Fruit fly (Drosophila melanogaster): Measurements from ENCODE around the gene CG9853.

CG9853 gene

dm6 chr3R:4394654-4395581 is 6.9 kb downstream of the CG9853 start (continued):
- TF ChIP-seq CG2712 (tag; optimal IDR thresholded peaks at IDR 0.05) = peak; percentile 87
- TF ChIP-seq tio (GFP tag; optimal IDR thresholded peaks at IDR 0.05) = peak; percentile 63
- peak in 1 of 2 experiments; percentile 49 for TF ChIP-seq crp (GFP tag; optimal IDR thresholded peaks at IDR 0.05)
- TF ChIP-seq CG17186 (GFP tag; optimal IDR thresholded peaks at IDR 0.05) = peak; percentile 30
- no peak for TF ChIP-seq D (optimal IDR thresholded peaks at IDR 0.05)
- peak; percentile 76 for TF ChIP-seq D (GFP tag; optimal IDR thresholded peaks at IDR 0.05)
- TF ChIP-seq YL-1 (GFP tag; optimal IDR thresholded peaks at IDR 0.05) = no peak
- peak; percentile 66 for TF ChIP-seq Hand (GFP tag; optimal IDR thresholded peaks at IDR 0.05)
- no peak for TF ChIP-seq pros (GFP tag; optimal IDR thresholded peaks at IDR 0.05)
- peak; percentile 90 for TF ChIP-seq org-1 (GFP tag; optimal IDR thresholded peaks at IDR 0.05)
- TF ChIP-seq Sry-δ (GFP tag; optimal IDR thresholded peaks at IDR 0.05) = peak; percentile 65
- peak; percentile 90 for TF ChIP-seq CG1792 (GFP tag; optimal IDR thresholded peaks at IDR 0.05)
- TF ChIP-seq unc-4 (GFP tag; IDR thresholded peaks at IDR 0.05; ENCODE audit: partially characterized antibody) = no peak
- peak; percentile 85 for TF ChIP-seq wor (GFP tag; IDR thresholded peaks at IDR 0.05)
- TF ChIP-seq CG10565 (GFP tag; optimal IDR thresholded peaks at IDR 0.05) = peak; percentile 7
- TF ChIP-seq CG4730 (GFP tag; IDR thresholded peaks at IDR 0.05) = peak; percentile 83
- peak; percentile 87 for TF ChIP-seq Optix (GFP tag; IDR thresholded peaks at IDR 0.05)
- TF ChIP-seq cato (GFP tag; optimal IDR thresholded peaks at IDR 0.05; ENCODE audit: borderline replicate concordance) = peak; percentile 62
- TF ChIP-seq PHDP (tag; optimal IDR thresholded peaks at IDR 0.05) = peak; percentile 90
- TF ChIP-seq CG9727 (GFP tag; optimal IDR thresholded peaks at IDR 0.05) = peak; percentile 82
- TF ChIP-seq HLH4C (GFP tag; IDR thresholded peaks at IDR 0.05; ENCODE audit: partially characterized antibody) = no peak
- TF ChIP-seq bowl (GFP tag; IDR thresholded peaks at IDR 0.05) = peak; percentile 73; the same call in 1 of the 2 replicates
- TF ChIP-seq Ets65A (GFP tag) = peak; percentile 99
- peak; percentile 86 for TF ChIP-seq phol (tag; optimal IDR thresholded peaks at IDR 0.05)
- TF ChIP-seq CG6254 (GFP tag; optimal IDR thresholded peaks at IDR 0.05) = peak; percentile 77
- TF ChIP-seq Sox102F (GFP tag; optimal IDR thresholded peaks at IDR 0.05) = peak; percentile 93
- peak; percentile 76 for TF ChIP-seq Usf (GFP tag; optimal IDR thresholded peaks at IDR 0.05)
- TF ChIP-seq MBD-R2 (GFP tag; IDR thresholded peaks at IDR 0.05) = peak; percentile 57; the same call in 1 of the 2 replicates
- TF ChIP-seq ham (GFP tag; IDR thresholded peaks at IDR 0.05) = peak; percentile 37; the same call in 1 of the 2 replicates
- TF ChIP-seq Ptx1 (GFP tag; IDR thresholded peaks at IDR 0.05) = peak; percentile 91
- TF ChIP-seq trh (GFP tag; optimal IDR thresholded peaks at IDR 0.05) = peak; percentile 69
- peak; percentile 83 for TF ChIP-seq az2 (GFP tag; optimal IDR thresholded peaks at IDR 0.05)
- TF ChIP-seq jing (GFP tag; optimal IDR thresholded peaks at IDR 0.05) = no peak
- TF ChIP-seq gcm2 (GFP tag; optimal IDR thresholded peaks at IDR 0.05) = peak; percentile 46
- TF ChIP-seq CG11696 (GFP tag; IDR thresholded peaks at IDR 0.05) = peak; percentile 68
- TF ChIP-seq Hey (tag; optimal IDR thresholded peaks at IDR 0.05) = peak; percentile 67
- peak; percentile 86 to 91 for TF ChIP-seq dpn (GFP tag; optimal IDR thresholded peaks at IDR 0.05)
- peak; percentile 68 for TF ChIP-seq CG18011 (GFP tag; optimal IDR thresholded peaks at IDR 0.05)
- no peak for TF ChIP-seq CG15073 (GFP tag; optimal IDR thresholded peaks at IDR 0.05)
- TF ChIP-seq dm (GFP tag; optimal IDR thresholded peaks at IDR 0.05) = peak; percentile 65
- peak; percentile 92 for TF ChIP-seq CG10274 (GFP tag; optimal IDR thresholded peaks at IDR 0.05)
- TF ChIP-seq ftz-f1 (GFP tag; optimal IDR thresholded peaks at IDR 0.05) = no peak
- TF ChIP-seq kah (GFP tag; optimal IDR thresholded peaks at IDR 0.05) = peak; percentile 57
- peak; percentile 28; the same call in 1 of the 2 replicates for TF ChIP-seq CG16779 (GFP tag; IDR thresholded peaks at IDR 0.05)
- no peak for TF ChIP-seq Bgb (GFP tag; IDR thresholded peaks at IDR 0.05; ENCODE audit: partially characterized antibody)
- peak; percentile 65 for TF ChIP-seq CG16815 (GFP tag; optimal IDR thresholded peaks at IDR 0.05)
- TF ChIP-seq caup (GFP tag; optimal IDR thresholded peaks at IDR 0.05; ENCODE audit: severe bottlenecking) = peak; percentile 87
- no peak for TF ChIP-seq Dll (GFP tag; IDR thresholded peaks at IDR 0.05; ENCODE audit: partially characterized antibody)

Measured in whole organism, embryonic.